Worm (Caenorhabditis elegans): ENCODE data around the gene fbxa-42.

The fbxa-42 gene

DNA sequence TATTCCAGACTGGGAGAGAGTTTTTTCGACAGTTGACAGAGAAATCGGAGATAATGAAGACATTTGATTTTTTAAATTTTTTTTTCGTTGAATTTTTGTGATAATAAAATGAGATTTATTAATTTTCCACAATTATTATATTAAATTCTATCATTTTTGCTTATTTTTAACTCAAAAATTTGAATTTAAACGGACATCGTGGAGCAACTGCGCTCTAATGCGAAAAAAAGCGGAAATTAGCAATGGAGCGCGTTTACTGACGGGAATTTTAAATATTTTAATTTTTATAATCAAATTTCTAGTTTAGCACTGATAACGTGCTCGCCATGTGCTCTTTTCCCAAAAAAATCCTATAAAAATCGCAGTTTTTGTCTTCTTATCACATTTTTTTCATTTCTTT lies 50.1 kb downstream of the fbxa-42 start, which contains the start of gene C39B5.14:
Gene C39B5.14 (plus strand): TSS at position 301 of the 400 bp plus-strand sequence.
- TF ChIP-seq nhr-11 (tag; optimal IDR thresholded peaks at IDR 0.05) (no peak), elt-3 (tag; optimal IDR thresholded peaks at IDR 0.05) (no peak), unc-39 (tag; optimal IDR thresholded peaks at IDR 0.05) (no peak), blmp-1 (tag; optimal IDR thresholded peaks at IDR 0.05; ENCODE audit: insufficient read depth) (no peak), zag-1 (tag; optimal IDR thresholded peaks at IDR 0.05) (no peak), F13H6.1 (tag; optimal IDR thresholded peaks at IDR 0.05) (no peak), ztf-1 (GFP tag; conservative IDR thresholded peaks at IDR 0.05) (no peak), nhr-6 (tag; optimal IDR thresholded peaks at IDR 0.05) (no peak), nhr-237 (tag; optimal IDR thresholded peaks at IDR 0.05) (no peak), sma-9 (GFP tag; optimal IDR thresholded peaks at IDR 0.05) (no peak), sma-9 (tag; optimal IDR thresholded peaks at IDR 0.05) (no peak), peb-1 (tag; optimal IDR thresholded peaks at IDR 0.05) (no peak), ztf-11 (tag; optimal IDR thresholded peaks at IDR 0.05) (no peak), nhr-77 (tag; optimal IDR thresholded peaks at IDR 0.05) (no peak), ceh-82 (tag; optimal IDR thresholded peaks at IDR 0.05) (no peak)

DNA sequence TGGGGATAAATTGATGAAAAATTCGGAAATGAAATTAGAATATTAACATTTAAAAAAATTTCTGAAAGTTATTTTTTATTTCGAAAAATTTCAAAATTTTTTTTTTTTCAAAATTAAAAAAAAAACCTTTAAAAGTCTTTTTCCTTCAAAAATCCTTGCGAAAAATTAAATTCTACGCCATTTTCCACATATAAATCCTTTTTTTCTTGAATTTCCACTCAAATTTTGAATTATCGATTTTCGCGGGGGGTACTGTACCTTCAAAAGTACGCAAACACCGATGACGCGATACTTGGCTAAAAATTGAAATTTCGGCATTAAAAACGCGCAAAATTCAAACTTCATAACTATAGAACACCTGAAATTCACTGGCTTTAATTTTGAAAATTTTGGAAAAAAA lies 50.7 kb downstream of the fbxa-42 start:
- TF ChIP-seq fos-1 (tag; optimal IDR thresholded peaks at IDR 0.05) = no peak
- TF ChIP-seq peb-1 (tag; optimal IDR thresholded peaks at IDR 0.05) = no peak
- no peak for TF ChIP-seq mdl-1 (tag; optimal IDR thresholded peaks at IDR 0.05)
- TF ChIP-seq elt-3 (tag; optimal IDR thresholded peaks at IDR 0.05) = no peak
- TF ChIP-seq aly-2 (tag; optimal IDR thresholded peaks at IDR 0.05) = no peak
- no peak for TF ChIP-seq mab-5 (tag; optimal IDR thresholded peaks at IDR 0.05)
- TF ChIP-seq nhr-237 (tag; optimal IDR thresholded peaks at IDR 0.05) = no peak
- no peak for TF ChIP-seq gmeb-1 (tag; optimal IDR thresholded peaks at IDR 0.05)
- no peak for TF ChIP-seq nhr-25 (tag; optimal IDR thresholded peaks at IDR 0.05)
- TF ChIP-seq F13H6.1 (tag; optimal IDR thresholded peaks at IDR 0.05) = no peak
- TF ChIP-seq nhr-6 (tag; optimal IDR thresholded peaks at IDR 0.05) = no peak
- no peak for TF ChIP-seq zag-1 (tag; optimal IDR thresholded peaks at IDR 0.05)
- no peak for TF ChIP-seq egl-27 (tag; optimal IDR thresholded peaks at IDR 0.05)
- no peak for TF ChIP-seq lin-13 (GFP tag; optimal IDR thresholded peaks at IDR 0.05)
- TF ChIP-seq ztf-4 (tag; optimal IDR thresholded peaks at IDR 0.05) = no peak
- TF ChIP-seq unc-62 (GFP tag; optimal IDR thresholded peaks at IDR 0.05) = no peak
- TF ChIP-seq unc-55 (GFP tag; optimal IDR thresholded peaks at IDR 0.05) = no peak

Measured in whole organism, L2 larva.